Worm (Caenorhabditis elegans) whole organism, mixed stage, embryonic: ENCODE measurements around the gene C25D7.16.
"Not testable (repeated sequence)": the region's sequence is repeated elsewhere in the genome, so short reads cannot be mapped to it uniquely, and the experiment has no call there.

ENCODE experiments used
- bed-3 ChIP-seq: fragments of 200-800 bp; sonication (Bioruptor generic); optimal IDR thresholded peaks from 3 replicates; lab custom pipeline; 2018; ENCODE audit warnings: mild to moderate bottlenecking, missing genetic modification characterization, moderate library complexity, missing compliant biosample characterization
- hlh-1 ChIP-seq: fragments of 150-350 bp; optimal IDR thresholded peaks from 2 replicates; lab custom pipeline; 2014; ENCODE audit warnings: missing biosample characterization, missing genetic modification reagents, missing genetic modification characterization
- snpc-4 ChIP-seq: fragments of 150-350 bp; optimal IDR thresholded peaks from 2 replicates; lab custom pipeline; 2014; ENCODE audit warnings: missing biosample characterization, missing genetic modification characterization

Gene C25D7.16

ce11 chrV:15105893-15106598 lies 50.1 kb downstream of the C25D7.16 start, which contains the start of gene C01G10.14:
Gene C01G10.14 (minus strand): TSS chrV:15105943.
- not testable (repeated sequence) for TF ChIP-seq snpc-4 (tag; lab: Kevin White, UChicago); bed-3 (GFP tag; lab: Kevin White, UChicago); hlh-1 (tag; lab: Kevin White, UChicago)
- TF ChIP-seq, all 35 proteins: peak for 0; not testable (repeated sequence) for 35
